Worm (Caenorhabditis elegans) whole organism, late embryonic: ENCODE results near the gene malt-1.

ENCODE experiments used
- C08G9.2 ChIP-seq: sonication (generic microtip); optimal IDR thresholded peaks from 2 replicates; lab custom pipeline; 2016; ENCODE audit warnings: mild to moderate bottlenecking, missing genetic modification characterization, moderate library complexity, missing compliant biosample characterization
- F13H6.1 ChIP-seq: sonication (generic microtip); optimal IDR thresholded peaks from 2 replicates; lab custom pipeline; 2016; ENCODE audit warnings: missing genetic modification characterization, missing compliant biosample characterization
- T23F11.4 ChIP-seq: fragments of 200-800 bp; sonication (Bioruptor generic); optimal IDR thresholded peaks from 2 replicates; lab custom pipeline; 2018; ENCODE audit warnings: mild to moderate bottlenecking, missing genetic modification characterization, missing compliant biosample characterization
- ahr-1 ChIP-seq: sonication (generic microtip); optimal IDR thresholded peaks from 2 replicates; lab custom pipeline; 2016; ENCODE audit warnings: missing genetic modification characterization, missing compliant biosample characterization
- ama-1 ChIP-seq: fragments of 150-350 bp; optimal IDR thresholded peaks from 2 replicates; lab custom pipeline; 2014
- ceh-22 ChIP-seq: sonication (generic microtip); optimal IDR thresholded peaks from 2 replicates; lab custom pipeline; 2017; ENCODE audit warnings: missing biosample characterization, missing genetic modification characterization
- ceh-24 ChIP-seq: sonication (generic microtip); optimal IDR thresholded peaks from 2 replicates; lab custom pipeline; 2016; ENCODE audit warnings: mild to moderate bottlenecking, missing genetic modification characterization, missing compliant biosample characterization
- ceh-31 ChIP-seq: sonication (generic microtip); optimal IDR thresholded peaks from 2 replicates; lab custom pipeline; 2016; ENCODE audit warnings: missing genetic modification characterization, missing compliant biosample characterization
- ceh-34 ChIP-seq: sonication (generic microtip); optimal IDR thresholded peaks from 2 replicates; lab custom pipeline; 2016; ENCODE audit warnings: mild to moderate bottlenecking, missing genetic modification characterization, missing compliant biosample characterization
- ceh-48 ChIP-seq: sonication (generic microtip); optimal IDR thresholded peaks from 2 replicates; lab custom pipeline; 2016; ENCODE audit warnings: missing genetic modification characterization, inconsistent platforms, missing compliant biosample characterization
- ceh-9 ChIP-seq: sonication (generic microtip); optimal IDR thresholded peaks from 2 replicates; lab custom pipeline; 2016; ENCODE audit warnings: mild to moderate bottlenecking, missing genetic modification characterization, inconsistent platforms, missing compliant biosample characterization
- elt-2 ChIP-seq: sonication (generic microtip); optimal IDR thresholded peaks from 2 replicates; lab custom pipeline; 2016; ENCODE audit warnings: missing genetic modification reagents, missing genetic modification characterization, missing compliant biosample characterization
- elt-4 ChIP-seq: sonication (generic microtip); optimal IDR thresholded peaks from 2 replicates; lab custom pipeline; 2016; ENCODE audit warnings: missing genetic modification characterization, missing compliant biosample characterization
- eyg-1 ChIP-seq: sonication (generic microtip); optimal IDR thresholded peaks from 2 replicates; lab custom pipeline; 2016; ENCODE audit warnings: missing genotype, missing genetic modification characterization, missing compliant biosample characterization
- fax-1 ChIP-seq: sonication (generic microtip); optimal IDR thresholded peaks from 2 replicates; lab custom pipeline; 2016; ENCODE audit warnings: missing genotype, missing genetic modification characterization, missing compliant biosample characterization
- fkh-10 ChIP-seq: fragments of 150-350 bp; optimal IDR thresholded peaks from 2 replicates; lab custom pipeline; 2014; ENCODE audit warnings: missing biosample characterization, missing genetic modification reagents, missing genetic modification characterization
- gmeb-2 ChIP-seq: sonication (generic microtip); optimal IDR thresholded peaks from 2 replicates; lab custom pipeline; 2016; ENCODE audit warnings: missing genetic modification characterization, inconsistent platforms, missing compliant biosample characterization
- hlh-13 ChIP-seq: fragments of 200-800 bp; sonication (Bioruptor generic); optimal IDR thresholded peaks from 2 replicates; lab custom pipeline; 2018; ENCODE audit warnings: mild to moderate bottlenecking, missing genetic modification characterization, missing compliant biosample characterization
- hlh-15 ChIP-seq: sonication (generic microtip); optimal IDR thresholded peaks from 2 replicates; lab custom pipeline; 2016; ENCODE audit warnings: missing genetic modification characterization, missing compliant biosample characterization
- hlh-30 ChIP-seq: sonication (generic microtip); optimal IDR thresholded peaks from 2 replicates; lab custom pipeline; 2017; ENCODE audit warnings: antibody characterized with exemption, missing genetic modification characterization, missing compliant biosample characterization; ENCODE audit not compliant: insufficient read depth
- hlh-6 ChIP-seq: sonication (generic microtip); optimal IDR thresholded peaks from 2 replicates; lab custom pipeline; 2016; ENCODE audit warnings: missing genotype, missing genetic modification characterization, missing compliant biosample characterization
- hlh-8 ChIP-seq: sonication (generic microtip); optimal IDR thresholded peaks from 2 replicates; lab custom pipeline; 2016; ENCODE audit warnings: missing genotype, missing genetic modification characterization, missing compliant biosample characterization
- lin-11 ChIP-seq: fragments of 200-800 bp; sonication (Bioruptor generic); optimal IDR thresholded peaks from 2 replicates; lab custom pipeline; 2018; ENCODE audit warnings: mild to moderate bottlenecking, missing genetic modification characterization, missing compliant biosample characterization
- madf-2 ChIP-seq: sonication (generic microtip); optimal IDR thresholded peaks from 2 replicates; lab custom pipeline; 2017; ENCODE audit warnings: missing genetic modification characterization, missing compliant biosample characterization
- mec-3 ChIP-seq: sonication (generic microtip); optimal IDR thresholded peaks from 2 replicates; lab custom pipeline; 2016; ENCODE audit warnings: borderline replicate concordance, missing genetic modification characterization, missing compliant biosample characterization
- nfya-1 ChIP-seq: sonication (generic microtip); optimal IDR thresholded peaks from 2 replicates; lab custom pipeline; 2017; ENCODE audit warnings: missing genetic modification characterization, mild to moderate bottlenecking, missing compliant biosample characterization, antibody characterized with exemption, moderate library complexity
- odd-2 ChIP-seq: sonication (generic microtip); optimal IDR thresholded peaks from 2 replicates; lab custom pipeline; 2017; ENCODE audit warnings: antibody characterized with exemption, mild to moderate bottlenecking, missing genetic modification characterization, missing compliant biosample characterization
- pag-3 ChIP-seq: sonication (generic microtip); optimal IDR thresholded peaks from 2 replicates; lab custom pipeline; 2016; ENCODE audit warnings: missing compliant biosample characterization, missing genetic modification characterization, borderline replicate concordance
- pros-1 ChIP-seq: fragments of 150-350 bp; optimal IDR thresholded peaks from 2 replicates; lab custom pipeline; 2014; ENCODE audit warnings: missing biosample characterization, missing genetic modification reagents, missing genetic modification characterization
- ref-2 ChIP-seq: sonication (generic microtip); optimal IDR thresholded peaks from 2 replicates; lab custom pipeline; 2016; ENCODE audit warnings: missing genetic modification characterization, missing compliant biosample characterization
- rnt-1 ChIP-seq: sonication (generic microtip); optimal IDR thresholded peaks from 2 replicates; lab custom pipeline; 2016; ENCODE audit warnings: missing genetic modification characterization, missing compliant biosample characterization
- sdc-2 ChIP-seq: sonication (generic microtip); optimal IDR thresholded peaks from 2 replicates; lab custom pipeline; 2016; ENCODE audit warnings: missing genotype, missing genetic modification characterization, missing compliant biosample characterization
- sox-2 ChIP-seq: fragments of 200-800 bp; sonication (Bioruptor generic); IDR thresholded peaks from 2 replicates; pipeline ENCODE4 v1.3.6; 2022; ENCODE audit warnings: missing genetic modification reagents, missing genetic modification characterization, missing compliant biosample characterization
- syd-9 ChIP-seq: sonication (generic microtip); optimal IDR thresholded peaks from 2 replicates; lab custom pipeline; 2016; ENCODE audit warnings: mild to moderate bottlenecking, missing genetic modification characterization, moderate library complexity, missing compliant biosample characterization
- tbx-2 ChIP-seq: sonication (generic microtip); optimal IDR thresholded peaks from 2 replicates; lab custom pipeline; 2016; ENCODE audit warnings: missing genetic modification characterization, missing compliant biosample characterization
- tbx-7 ChIP-seq: sonication (generic microtip); optimal IDR thresholded peaks from 2 replicates; lab custom pipeline; 2016; ENCODE audit warnings: missing genotype, missing genetic modification characterization, missing compliant biosample characterization
- unc-42 ChIP-seq: sonication (generic microtip); optimal IDR thresholded peaks from 2 replicates; lab custom pipeline; 2016; ENCODE audit warnings: missing genotype, missing genetic modification characterization, missing compliant biosample characterization
- unc-55 ChIP-seq: sonication (generic microtip); optimal IDR thresholded peaks from 2 replicates; lab custom pipeline; 2017; ENCODE audit warnings: missing biosample characterization, missing genetic modification reagents, missing genetic modification characterization
- unc-86 ChIP-seq: sonication (generic microtip); optimal IDR thresholded peaks from 2 replicates; lab custom pipeline; 2016; ENCODE audit warnings: missing genetic modification characterization, missing compliant biosample characterization
- ztf-16 ChIP-seq: sonication (generic microtip); optimal IDR thresholded peaks from 2 replicates; lab custom pipeline; 2017; ENCODE audit warnings: missing genetic modification characterization, missing compliant biosample characterization

malt-1 gene

DNA sequence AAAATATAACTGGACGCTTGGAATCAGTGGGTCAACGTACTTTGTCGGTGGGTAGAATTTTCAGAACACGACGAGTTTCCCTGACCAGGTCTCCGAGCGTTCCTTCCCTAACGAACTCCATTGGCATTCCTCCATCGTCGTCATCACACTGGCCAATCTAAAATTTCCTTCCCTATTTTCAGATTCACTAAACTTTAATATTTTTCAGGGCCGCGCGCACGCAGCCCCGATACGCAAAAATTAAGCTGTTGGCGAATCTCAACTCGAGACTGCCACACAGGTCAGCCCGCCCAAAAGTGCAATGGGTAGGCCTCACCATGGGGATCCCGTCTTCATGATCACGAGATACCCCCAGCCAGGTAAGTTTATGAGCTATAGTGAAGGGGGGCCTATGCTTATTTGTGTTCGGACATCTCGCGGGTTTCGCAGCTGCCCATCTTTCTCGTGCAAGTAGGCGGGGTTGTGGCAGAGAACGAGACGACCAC, 17.1 kb upstream of the malt-1 start (continued):
- TF ChIP-seq ceh-31 (tag; lab: Kevin White, UChicago) = peak; percentile 36
- peak; percentile 33 for TF ChIP-seq elt-2 (tag; lab: Kevin White, UChicago)
- peak; percentile 21 for TF ChIP-seq tbx-7 (tag; lab: Kevin White, UChicago)
- peak; percentile 55 for TF ChIP-seq tbx-2 (tag; lab: Kevin White, UChicago)
- TF ChIP-seq hlh-13 (GFP tag; lab: Kevin White, UChicago) = no peak
- peak; percentile 35 for TF ChIP-seq hlh-6
- peak; percentile 32 for TF ChIP-seq rnt-1 (tag; lab: Kevin White, UChicago)
- no peak for TF ChIP-seq ahr-1 (tag; lab: Kevin White, UChicago)
- TF ChIP-seq unc-55 = peak; percentile 19
- TF ChIP-seq gmeb-2 = no peak
- no peak for TF ChIP-seq unc-42 (tag; lab: Kevin White, UChicago)
- no peak for TF ChIP-seq unc-86 (tag; lab: Kevin White, UChicago)
- TF ChIP-seq eyg-1 (tag; lab: Kevin White, UChicago) = no peak
- TF ChIP-seq fax-1 = no peak
- TF ChIP-seq, all 69 proteins: peak for 20

DNA sequence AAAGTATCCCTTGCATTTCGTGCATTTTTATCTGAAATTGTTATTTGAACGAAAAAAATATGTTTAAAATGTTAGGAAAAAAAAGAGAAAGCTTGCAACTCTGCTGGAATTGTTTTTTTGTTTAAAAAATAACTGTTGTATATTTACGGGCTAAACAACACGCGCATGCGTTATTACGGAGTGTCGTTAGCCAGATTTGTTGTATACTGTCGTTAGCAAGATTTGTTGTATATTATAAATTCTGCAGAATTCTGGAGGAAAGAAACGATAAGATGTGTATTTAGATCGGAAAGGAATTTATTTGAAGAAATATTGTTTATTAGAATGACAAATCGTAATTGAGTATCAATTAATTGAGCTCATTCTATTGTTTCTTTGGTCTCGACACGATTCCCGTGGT, 16.5 kb upstream of the malt-1 start, which contains the start of gene eif-2Bgamma:
eif-2Bgamma (minus strand) TSS at position 31 of the 400 bp plus-strand sequence.
- TF ChIP-seq nfya-1 (tag; lab: Kevin White, UChicago) (peak; percentile 2), syd-9 (tag; lab: Kevin White, UChicago) (no peak), pag-3 (tag; lab: Kevin White, UChicago) (no peak), T23F11.4 (GFP tag; lab: Kevin White, UChicago) (no peak), hlh-8 (tag; lab: Kevin White, UChicago) (no peak)

- no peak for TF ChIP-seq ceh-48
These were observed 14.5 kb upstream of the malt-1 start, which contains the start of gene tra-2 for ce11 chrII:6965573-6965972. Gene tra-2, minus strand, starts transcription at chrII:6965673.

- TF ChIP-seq ceh-24 (no peak), elt-2 (tag; lab: Kevin White, UChicago) (no peak), sdc-2 (tag; lab: Kevin White, UChicago) (no peak), hlh-30 (tag; lab: Kevin White, UChicago) (no peak), ama-1 (lab: Kevin White, UChicago) (no peak), madf-2 (tag; lab: Kevin White, UChicago) (no peak), mec-3 (tag; lab: Kevin White, UChicago) (no peak), tbx-7 (tag; lab: Kevin White, UChicago) (no peak), ref-2 (tag; lab: Kevin White, UChicago) (no peak), pros-1 (tag; lab: Kevin White, UChicago) (no peak)
These were observed 7.0 kb upstream of the malt-1 start for ce11 chrII:6958136-6958535.

DNA sequence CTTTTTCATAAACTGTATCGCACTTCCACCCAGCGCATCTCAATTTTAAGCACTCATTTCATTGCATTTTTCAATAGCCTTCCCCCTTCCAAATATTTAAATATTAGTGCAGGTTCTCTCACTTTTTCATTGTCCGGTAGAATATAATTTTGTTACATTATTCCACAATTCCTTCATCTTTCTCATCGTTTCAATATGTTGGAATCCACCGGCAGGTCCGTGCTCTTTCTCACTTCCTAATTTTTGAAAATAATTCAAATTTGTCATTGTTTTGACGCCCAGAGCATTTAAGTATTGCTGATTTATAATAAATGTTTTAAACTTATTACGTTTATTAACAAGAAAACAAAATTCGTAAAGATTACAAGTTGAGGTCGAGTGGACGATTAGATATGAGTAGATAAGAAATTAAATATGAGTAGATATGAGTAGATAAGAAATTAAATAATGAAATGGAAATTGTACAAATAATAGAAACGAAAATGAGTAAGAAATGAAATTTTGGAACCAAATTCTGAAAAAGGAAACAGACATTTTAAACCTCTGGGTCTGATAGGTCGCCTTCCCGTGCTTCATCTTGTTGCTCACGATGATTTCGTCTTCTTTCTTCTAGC, 4.1 kb upstream of the malt-1 start:
- TF ChIP-seq elt-2 (tag; lab: Kevin White, UChicago) (peak; percentile 55), ref-2 (tag; lab: Kevin White, UChicago) (no peak)

ce11 chrII:6943299-6944051, 7.6 kb downstream of the malt-1 start:
- TF ChIP-seq eyg-1 (tag; lab: Kevin White, UChicago) = peak; percentile 15
- TF ChIP-seq ztf-16 (tag; lab: Kevin White, UChicago) = no peak
- no peak for TF ChIP-seq hlh-13 (GFP tag; lab: Kevin White, UChicago)
- no peak for TF ChIP-seq fax-1
- no peak for TF ChIP-seq lin-11 (tag; lab: Kevin White, UChicago)
- TF ChIP-seq C08G9.2 (tag; lab: Kevin White, UChicago) = peak; percentile 58
- TF ChIP-seq hlh-15 (tag; lab: Kevin White, UChicago) = no peak
- no peak for TF ChIP-seq odd-2
- no peak for TF ChIP-seq ceh-9 (tag; lab: Kevin White, UChicago)
- peak; percentile 56 for TF ChIP-seq ceh-34 (tag; lab: Kevin White, UChicago)
- no peak for TF ChIP-seq pros-1 (tag; lab: Kevin White, UChicago)
- peak; percentile 18 for TF ChIP-seq F13H6.1
- no peak for TF ChIP-seq hlh-8 (tag; lab: Kevin White, UChicago)
- no peak for TF ChIP-seq rnt-1 (tag; lab: Kevin White, UChicago)
- TF ChIP-seq madf-2 (tag; lab: Kevin White, UChicago) = no peak
- no peak for TF ChIP-seq fkh-10 (GFP tag; lab: Kevin White, UChicago)
- TF ChIP-seq ceh-22 (tag; lab: Kevin White, UChicago) = no peak
- TF ChIP-seq sox-2 (GFP tag; lab: Robert Waterston, UW) = no peak
- TF ChIP-seq elt-4 = no peak
